Worm (Caenorhabditis elegans): ENCODE data around the gene fbxb-103.

ce11 chrII:3948507-3948906 is 41.6 kb downstream of the fbxb-103 start:
- TF ChIP-seq elt-1 (tag; optimal IDR thresholded peaks at IDR 0.05; ENCODE audit: borderline replicate concordance, insufficient read depth) (no peak), nhr-12 (tag; optimal IDR thresholded peaks at IDR 0.05) (no peak), unc-62 (GFP tag; optimal IDR thresholded peaks at IDR 0.05) (no peak), lsy-2 (tag; optimal IDR thresholded peaks at IDR 0.05) (no peak), pha-4 (tag; optimal IDR thresholded peaks at IDR 0.05) (no peak)
